Worm (Caenorhabditis elegans) whole organism, L1 larva: ENCODE results near the gene fbxb-105.

ENCODE experiments used
- C16A3.4 ChIP-seq: fragments of 150-350 bp; optimal IDR thresholded peaks from 2 replicates; lab custom pipeline; 2014; ENCODE audit warnings: missing biosample characterization, missing genetic modification characterization
- F16B12.6 ChIP-seq: fragments of 150-350 bp; optimal IDR thresholded peaks from 2 replicates; lab custom pipeline; 2014; ENCODE audit warnings: missing biosample characterization, missing genetic modification characterization
- Y116A8C.19 ChIP-seq: sonication (generic microtip); optimal IDR thresholded peaks from 2 replicates; lab custom pipeline; 2016; ENCODE audit warnings: missing compliant biosample characterization, missing genetic modification characterization, borderline replicate concordance
- alr-1 ChIP-seq: fragments of 200-800 bp; sonication (Bioruptor generic); optimal IDR thresholded peaks from 2 replicates; lab custom pipeline; 2018; ENCODE audit warnings: borderline replicate concordance, mild to moderate bottlenecking, missing genetic modification characterization, missing compliant biosample characterization
- aly-2 ChIP-seq: fragments of 150-350 bp; optimal IDR thresholded peaks from 2 replicates; lab custom pipeline; 2014; ENCODE audit warnings: missing biosample characterization, missing genetic modification characterization
- ama-1 ChIP-seq: fragments of 150-350 bp; optimal IDR thresholded peaks from 2 replicates; lab custom pipeline; 2014
- ceh-63 ChIP-seq: fragments of 200-800 bp; sonication (Bioruptor generic); optimal IDR thresholded peaks from 2 replicates; lab custom pipeline; 2018; ENCODE audit warnings: mild to moderate bottlenecking, missing genetic modification characterization, missing compliant biosample characterization
- ceh-88 ChIP-seq: fragments of 200-800 bp; sonication (Bioruptor generic); IDR thresholded peaks from 2 replicates; pipeline ENCODE4 v1.3.6; 2022; ENCODE audit warnings: missing genetic modification characterization, missing compliant biosample characterization
- ces-1 ChIP-seq: fragments of 150-350 bp; optimal IDR thresholded peaks from 2 replicates; lab custom pipeline; 2014; ENCODE audit warnings: missing biosample characterization, missing genetic modification reagents, missing genetic modification characterization
- dsc-1 ChIP-seq: sonication (generic microtip); optimal IDR thresholded peaks from 2 replicates; lab custom pipeline; 2016; ENCODE audit warnings: mild to moderate bottlenecking, missing genetic modification characterization, missing compliant biosample characterization
- efl-3 ChIP-seq: fragments of 200-800 bp; sonication (Bioruptor generic); optimal IDR thresholded peaks from 2 replicates; lab custom pipeline; 2018; ENCODE audit warnings: mild to moderate bottlenecking, missing genetic modification characterization, missing compliant biosample characterization
- egl-13 ChIP-seq: sonication (generic microtip); optimal IDR thresholded peaks from 2 replicates; lab custom pipeline; 2016; ENCODE audit warnings: missing genotype, missing genetic modification reagents, missing genetic modification characterization, missing compliant biosample characterization
- egl-27 ChIP-seq, 2 experiments: fragments of 150-350 bp in 1 of 2; sonication (generic microtip); optimal IDR thresholded peaks; 3 replicates each; lab custom pipeline; 2017 to 2018; ENCODE audit warnings: missing biosample characterization in 2 of 2, missing genetic modification characterization in 2 of 2, missing genetic modification reagents in 2 of 2
- elt-3 ChIP-seq, 6 experiments: fragments of 150-350 bp in 1 of 6; sonication (generic microtip); optimal IDR thresholded peaks; 2 replicates each; lab custom pipeline; 2017 to 2018; ENCODE audit warnings: missing biosample characterization in 6 of 6, missing genetic modification characterization in 6 of 6, inconsistent platforms in 1 of 6
- ets-5 ChIP-seq: fragments of 200-800 bp; sonication (Bioruptor generic); IDR thresholded peaks from 2 replicates; pipeline ENCODE4 v1.3.6; 2022; ENCODE audit warnings: missing genetic modification characterization, missing compliant biosample characterization
- fkh-10 ChIP-seq: sonication (generic microtip); optimal IDR thresholded peaks from 2 replicates; lab custom pipeline; 2017; ENCODE audit warnings: missing biosample characterization, missing genetic modification reagents, missing genetic modification characterization
- fkh-4 ChIP-seq: sonication (generic microtip); optimal IDR thresholded peaks from 2 replicates; lab custom pipeline; 2016; ENCODE audit warnings: missing compliant biosample characterization, missing genetic modification characterization, borderline replicate concordance
- fos-1 ChIP-seq: fragments of 150-350 bp; optimal IDR thresholded peaks from 2 replicates; lab custom pipeline; 2014; ENCODE audit warnings: missing biosample characterization, missing genetic modification characterization
- hlh-4 ChIP-seq: sonication (generic microtip); optimal IDR thresholded peaks from 2 replicates; lab custom pipeline; 2016; ENCODE audit warnings: mild to moderate bottlenecking, missing genetic modification characterization, missing compliant biosample characterization
- hpl-2 ChIP-seq: fragments of 150-350 bp; optimal IDR thresholded peaks from 2 replicates; lab custom pipeline; 2014; ENCODE audit warnings: missing biosample characterization, missing genetic modification reagents, missing genetic modification characterization
- isw-1 ChIP-seq: fragments of 200-800 bp; sonication (Bioruptor generic); IDR thresholded peaks from 2 replicates; pipeline ENCODE4 v1.3.6; 2022; ENCODE audit warnings: missing genetic modification characterization, missing compliant biosample characterization
- jun-1 ChIP-seq: fragments of 150-350 bp; optimal IDR thresholded peaks from 2 replicates; lab custom pipeline; 2014; ENCODE audit warnings: missing biosample characterization, missing genetic modification reagents, missing genetic modification characterization
- lin-35 ChIP-seq, 2 experiments: fragments of 150-350 bp; optimal IDR thresholded peaks; 2 replicates each; lab custom pipeline; 2014; ENCODE audit warnings: missing biosample characterization in 2 of 2, missing genetic modification characterization in 2 of 2, missing genetic modification reagents in 2 of 2
- lin-39 ChIP-seq: fragments of 150-350 bp; optimal IDR thresholded peaks from 2 replicates; lab custom pipeline; 2014; ENCODE audit warnings: missing biosample characterization, missing genetic modification reagents, missing genetic modification characterization
- lir-3 ChIP-seq: sonication (generic microtip); optimal IDR thresholded peaks from 2 replicates; lab custom pipeline; 2016; ENCODE audit warnings: mild to moderate bottlenecking, missing genetic modification characterization, moderate library complexity, missing compliant biosample characterization; ENCODE audit not compliant: poor library complexity
- lsy-2 ChIP-seq, 2 experiments: fragments of 150-350 bp; optimal IDR thresholded peaks; 2 replicates each; lab custom pipeline; 2014; ENCODE audit warnings: missing biosample characterization in 2 of 2, missing genetic modification characterization in 2 of 2
- mef-2 ChIP-seq: fragments of 150-350 bp; optimal IDR thresholded peaks from 2 replicates; lab custom pipeline; 2014; ENCODE audit warnings: missing biosample characterization, missing genetic modification characterization
- nhr-11 ChIP-seq: fragments of 150-350 bp; optimal IDR thresholded peaks from 2 replicates; lab custom pipeline; 2014; ENCODE audit warnings: missing biosample characterization, missing genetic modification characterization
- nhr-20 ChIP-seq: sonication (generic microtip); optimal IDR thresholded peaks from 2 replicates; lab custom pipeline; 2016; ENCODE audit warnings: mild to moderate bottlenecking, missing genetic modification characterization, missing compliant biosample characterization
- nhr-76 ChIP-seq: sonication (generic microtip); optimal IDR thresholded peaks from 2 replicates; lab custom pipeline; 2017; ENCODE audit warnings: missing biosample characterization, missing genetic modification characterization
- nhr-77 ChIP-seq: fragments of 150-350 bp; optimal IDR thresholded peaks from 2 replicates; lab custom pipeline; 2014; ENCODE audit warnings: missing biosample characterization, missing genetic modification characterization
- nhr-84 ChIP-seq: sonication (generic microtip); optimal IDR thresholded peaks from 2 replicates; lab custom pipeline; 2017; ENCODE audit warnings: missing biosample characterization, missing genetic modification characterization
- nhr-85 ChIP-seq: sonication (generic microtip); peaks from one replicate; lab custom pipeline; 2016; ENCODE audit warnings: missing genetic modification characterization, inconsistent platforms, missing compliant biosample characterization
- pax-3 ChIP-seq: fragments of 200-800 bp; sonication (Bioruptor generic); optimal IDR thresholded peaks from 2 replicates; lab custom pipeline; 2018; ENCODE audit warnings: mild to moderate bottlenecking, missing genetic modification characterization, moderate library complexity, missing compliant biosample characterization
- pqm-1 ChIP-seq: sonication (generic microtip); optimal IDR thresholded peaks from 3 replicates; lab custom pipeline; 2017; ENCODE audit warnings: missing biosample characterization, missing genetic modification characterization
- rnt-1 ChIP-seq: sonication (generic microtip); optimal IDR thresholded peaks from 2 replicates; lab custom pipeline; 2016; ENCODE audit warnings: mild to moderate bottlenecking, missing genetic modification characterization, moderate library complexity, missing compliant biosample characterization
- snpc-4 ChIP-seq: fragments of 150-350 bp; optimal IDR thresholded peaks from 2 replicates; lab custom pipeline; 2014; ENCODE audit warnings: missing biosample characterization, missing genetic modification characterization
- snu-23 ChIP-seq: sonication (generic microtip); optimal IDR thresholded peaks from 2 replicates; lab custom pipeline; 2016; ENCODE audit warnings: missing genetic modification characterization, missing compliant biosample characterization
- sox-4 ChIP-seq: sonication (generic microtip); optimal IDR thresholded peaks from 2 replicates; lab custom pipeline; 2016; ENCODE audit warnings: missing genetic modification characterization, missing compliant biosample characterization
- sptf-1 ChIP-seq: fragments of 150-350 bp; optimal IDR thresholded peaks from 2 replicates; lab custom pipeline; 2014; ENCODE audit warnings: missing biosample characterization, missing genetic modification characterization
- swsn-7 ChIP-seq: sonication (generic microtip); optimal IDR thresholded peaks from 2 replicates; lab custom pipeline; 2016; ENCODE audit warnings: missing genetic modification characterization, missing compliant biosample characterization
- unc-62 ChIP-seq: fragments of 150-350 bp; optimal IDR thresholded peaks from 2 replicates; lab custom pipeline; 2014; ENCODE audit warnings: missing biosample characterization, missing genetic modification reagents, missing genetic modification characterization
- unc-98 ChIP-seq: fragments of 200-800 bp; sonication (Bioruptor generic); IDR thresholded peaks from 2 replicates; pipeline ENCODE4 v1.3.6; 2022; ENCODE audit warnings: missing genetic modification characterization, missing compliant biosample characterization
- zip-4 ChIP-seq: fragments of 200-800 bp; sonication (Bioruptor generic); optimal IDR thresholded peaks from 2 replicates; lab custom pipeline; 2018; ENCODE audit warnings: mild to moderate bottlenecking, missing genetic modification characterization, moderate library complexity, missing compliant biosample characterization
- ztf-4 ChIP-seq: fragments of 150-350 bp; optimal IDR thresholded peaks from 2 replicates; lab custom pipeline; 2014; ENCODE audit warnings: missing biosample characterization, missing genetic modification characterization

Gene fbxb-105

ce11 chrII:2770788-2771187 lies at the start of gene fbxb-105:
TSS of gene fbxb-105 (minus strand) at chrII:2770888.
- TF ChIP-seq fkh-10 (GFP tag; lab: Kevin White, UChicago) (no peak), lir-3 (tag; lab: Kevin White, UChicago) (no peak), nhr-77 (tag; lab: Kevin White, UChicago) (no peak), ama-1 (lab: Kevin White, UChicago) (no peak), ztf-4 (tag; lab: Kevin White, UChicago) (no peak), ces-1 (GFP tag; lab: Kevin White, UChicago) (no peak), snpc-4 (tag; lab: Kevin White, UChicago) (no peak), lin-39 (tag; lab: Kevin White, UChicago) (no peak), fkh-4 (tag; lab: Kevin White, UChicago) (no peak), unc-62 (GFP tag; lab: Kevin White, UChicago) (no peak), nhr-76 (tag; lab: Kevin White, UChicago) (no peak), dsc-1 (tag; lab: Kevin White, UChicago) (no peak), Y116A8C.19 (no peak)

- TF ChIP-seq nhr-84 (tag; lab: Kevin White, UChicago): no peak
- TF ChIP-seq pqm-1 (tag; lab: Kevin White, UChicago): no peak
- no peak for TF ChIP-seq ama-1 (lab: Kevin White, UChicago)
- TF ChIP-seq isw-1 (GFP tag; lab: Robert Waterston, UW): no peak
- TF ChIP-seq unc-98 (GFP tag; lab: Robert Waterston, UW): no peak
- TF ChIP-seq Y116A8C.19: no peak
- TF ChIP-seq swsn-7 (tag; lab: Kevin White, UChicago): no peak
- no peak for TF ChIP-seq elt-3 (tag; optimal IDR thresholded peaks at IDR 0.05; lab: Kevin White, UChicago)
- no peak for TF ChIP-seq egl-13 (tag; lab: Kevin White, UChicago)
- TF ChIP-seq F16B12.6 (tag; lab: Kevin White, UChicago): no peak
- no peak for TF ChIP-seq nhr-76 (tag; lab: Kevin White, UChicago)
- no peak for TF ChIP-seq egl-27 (tag; optimal IDR thresholded peaks at IDR 0.05; lab: Kevin White, UChicago)
- no peak for TF ChIP-seq snpc-4 (tag; lab: Kevin White, UChicago)
- TF ChIP-seq mef-2 (tag; lab: Kevin White, UChicago): no peak
- no peak for TF ChIP-seq lsy-2 (tag; optimal IDR thresholded peaks at IDR 0.05; lab: Kevin White, UChicago)
- TF ChIP-seq hpl-2 (GFP tag; lab: Kevin White, UChicago): no peak
- TF ChIP-seq C16A3.4 (tag; lab: Kevin White, UChicago): no peak
- no peak for TF ChIP-seq aly-2 (tag; lab: Kevin White, UChicago)
- no peak for TF ChIP-seq sptf-1 (tag; lab: Kevin White, UChicago)
- TF ChIP-seq, all 84 proteins: peak for 0
These were observed 46.0 kb upstream of the fbxb-105 start, which contains the start of gene set-13 for ce11 chrII:2816676-2817075. TSS of gene set-13 (plus strand) at chrII:2816976.

DNA sequence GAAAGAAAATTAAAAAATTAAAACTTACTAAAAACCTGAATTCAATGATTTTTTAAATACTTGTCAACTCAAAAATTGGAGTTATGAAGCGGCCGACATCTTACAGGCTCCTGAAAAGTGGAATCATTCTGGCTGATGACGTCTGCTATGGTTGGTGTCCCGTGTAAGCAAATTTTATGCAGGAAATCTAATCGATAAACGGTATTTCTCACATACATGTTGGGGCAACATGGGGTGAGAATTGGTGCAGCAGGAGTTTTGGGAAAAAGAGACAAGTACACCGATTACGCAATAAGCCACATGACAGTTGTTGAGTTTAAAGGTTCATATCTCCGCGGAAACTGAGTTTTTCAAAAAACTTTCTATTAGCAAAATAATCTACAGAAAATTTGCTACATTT lies 44.8 kb upstream of the fbxb-105 start, which contains the start of gene K12H6.2:
TSS of gene K12H6.2 (minus strand) at position 101 of the 400 bp plus-strand sequence.
- TF ChIP-seq unc-98 (GFP tag; lab: Robert Waterston, UW) (no peak), nhr-20 (tag; lab: Kevin White, UChicago) (no peak), hlh-4 (tag; lab: Kevin White, UChicago) (no peak), ceh-63 (no peak)

- no peak for TF ChIP-seq hlh-4 (tag; lab: Kevin White, UChicago)
- TF ChIP-seq lin-39 (tag; lab: Kevin White, UChicago): no peak
- no peak for TF ChIP-seq jun-1 (tag; lab: Kevin White, UChicago)
- no peak for TF ChIP-seq pqm-1 (tag; lab: Kevin White, UChicago)
- no peak for TF ChIP-seq rnt-1
- TF ChIP-seq sptf-1 (tag; lab: Kevin White, UChicago): no peak
- no peak for TF ChIP-seq nhr-11 (tag; lab: Kevin White, UChicago)
- TF ChIP-seq zip-4 (GFP tag; lab: Kevin White, UChicago): no peak
- TF ChIP-seq lin-35 (GFP tag; optimal IDR thresholded peaks at IDR 0.05; lab: Kevin White, UChicago): no peak
- TF ChIP-seq alr-1: no peak
- TF ChIP-seq elt-3 (tag; optimal IDR thresholded peaks at IDR 0.05; lab: Kevin White, UChicago): no peak
- TF ChIP-seq lir-3 (tag; lab: Kevin White, UChicago): no peak
- no peak for TF ChIP-seq efl-3 (GFP tag; lab: Kevin White, UChicago)
- no peak for TF ChIP-seq pax-3 (tag; lab: Kevin White, UChicago)
- no peak for TF ChIP-seq sox-4
- TF ChIP-seq nhr-85 (tag; lab: Kevin White, UChicago): no peak
- no peak for TF ChIP-seq fos-1 (tag; lab: Kevin White, UChicago)
- TF ChIP-seq snu-23 (GFP tag; lab: Kevin White, UChicago): no peak
- no peak for TF ChIP-seq ceh-88
- no peak for TF ChIP-seq ets-5 (GFP tag; lab: Robert Waterston, UW)
These were observed 44.3 kb upstream of the fbxb-105 start for ce11 chrII:2815017-2815416.
